Fruit fly (Drosophila melanogaster) whole organism, larva: ENCODE measurements around the gene CG6216.

ENCODE experiments used
- noc ChIP-seq: fragments of 200-800 bp; sonication (Bioruptor generic); optimal IDR thresholded peaks from 3 replicates; lab custom pipeline; 2019; ENCODE audit warnings: missing biosample characterization, mild to moderate bottlenecking, missing genetic modification characterization, moderate library complexity

Gene CG6216

dm6 chr3L:11150735-11151287, at the start of gene CG6216:
Gene CG6216, minus strand, starts transcription at chr3L:11150785.
- TF ChIP-seq noc (tag; lab: Kevin White, UChicago): no peak

dm6 chr3L:11199320-11199719, 48.7 kb upstream of the CG6216 start, which contains the start of gene CG7607:
Gene CG7607, plus strand, starts transcription at chr3L:11199620.
- TF ChIP-seq noc (tag; lab: Kevin White, UChicago): no peak

DNA sequence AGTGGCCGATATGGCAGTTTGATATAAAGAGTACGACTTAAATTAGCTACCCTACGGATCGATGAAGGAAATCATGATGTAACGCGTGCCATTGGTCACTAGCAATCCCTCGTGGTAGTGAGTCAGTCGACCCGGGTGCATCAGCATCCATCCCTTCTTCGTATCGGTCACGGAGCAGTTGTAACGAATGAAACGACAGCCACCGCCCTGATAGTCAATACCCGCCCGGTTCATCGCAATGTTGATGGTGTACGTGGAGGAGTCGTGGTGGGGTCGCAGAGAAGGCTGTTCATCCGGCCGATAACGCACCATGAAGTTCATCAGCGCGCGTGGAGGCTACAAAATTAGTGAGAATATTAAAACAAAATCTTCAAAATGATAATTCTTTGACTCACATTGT, 47.8 kb upstream of the CG6216 start:
- no peak for TF ChIP-seq noc (tag; lab: Kevin White, UChicago)

- TF ChIP-seq noc (tag; lab: Kevin White, UChicago): peak; percentile 71
Measured at dm6 chr3L:11197291-11198021, 46.9 kb upstream of the CG6216 start, which contains the start of gene GlcAT-P. Gene GlcAT-P, minus strand, starts transcription at chr3L:11197536.

DNA sequence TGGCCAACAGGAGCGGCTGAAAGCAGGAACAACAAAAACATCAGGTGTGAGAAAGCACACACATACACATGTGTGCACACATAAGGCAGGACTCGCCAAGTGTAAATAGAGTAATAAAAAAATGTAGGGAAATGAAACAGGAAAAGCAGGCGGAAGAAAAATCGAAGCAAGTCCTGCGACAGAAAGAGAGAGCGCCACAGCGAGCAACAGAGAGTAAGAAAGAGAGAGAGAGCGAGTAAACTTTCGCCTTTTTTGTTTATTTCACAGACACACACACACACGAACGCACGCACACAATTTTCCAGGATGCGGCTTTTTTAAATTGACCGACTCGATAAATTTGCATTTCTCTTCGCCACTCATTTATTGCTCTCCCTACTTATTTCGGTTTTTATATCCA, 46.3 kb upstream of the CG6216 start:
- no peak for TF ChIP-seq noc (tag; lab: Kevin White, UChicago)

- no peak for TF ChIP-seq noc (tag; lab: Kevin White, UChicago)
Measured at dm6 chr3L:11195275-11195674, 44.7 kb upstream of the CG6216 start.

- TF ChIP-seq noc (tag; lab: Kevin White, UChicago): no peak
Measured at dm6 chr3L:11190022-11190421, 39.4 kb upstream of the CG6216 start.

DNA sequence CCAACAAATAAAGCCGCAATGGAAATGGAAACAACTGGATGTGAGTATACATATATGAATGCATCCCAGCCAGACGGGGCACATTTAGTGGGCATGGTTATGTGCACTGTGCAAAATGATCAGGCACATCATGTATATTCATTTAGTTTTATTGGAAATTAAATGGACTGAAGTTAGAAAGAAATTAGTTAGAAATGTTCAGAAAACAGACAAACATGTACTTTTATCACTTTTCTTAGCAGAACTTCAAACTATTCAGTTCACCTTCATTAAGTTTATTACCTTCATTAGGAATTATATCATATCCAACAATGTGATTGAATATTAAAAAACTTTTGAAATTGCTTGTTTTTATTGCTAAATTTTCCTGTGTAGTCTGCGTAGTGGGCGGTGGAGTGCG, 36.2 kb upstream of the CG6216 start:
- TF ChIP-seq noc (tag; lab: Kevin White, UChicago): no peak

DNA sequence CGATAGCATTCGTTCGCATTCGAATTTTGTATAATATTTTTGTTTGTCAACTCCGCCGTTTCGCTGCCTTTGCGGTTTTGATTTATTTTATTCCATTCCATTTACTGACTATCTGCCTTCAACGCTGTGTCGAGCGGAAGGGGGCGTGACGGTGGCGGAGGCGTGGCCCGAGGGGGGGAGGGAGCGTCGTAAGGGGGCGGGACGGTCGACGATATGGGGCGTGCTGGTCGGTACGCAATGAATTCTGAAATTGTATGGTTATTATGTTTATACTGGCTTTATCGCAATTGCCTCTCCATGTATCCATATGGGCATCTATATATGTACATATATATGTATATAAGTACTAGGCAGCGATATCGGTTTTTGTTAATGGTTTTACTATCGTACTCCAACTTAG, 33.4 kb upstream of the CG6216 start:
- TF ChIP-seq noc (tag; lab: Kevin White, UChicago): no peak

DNA sequence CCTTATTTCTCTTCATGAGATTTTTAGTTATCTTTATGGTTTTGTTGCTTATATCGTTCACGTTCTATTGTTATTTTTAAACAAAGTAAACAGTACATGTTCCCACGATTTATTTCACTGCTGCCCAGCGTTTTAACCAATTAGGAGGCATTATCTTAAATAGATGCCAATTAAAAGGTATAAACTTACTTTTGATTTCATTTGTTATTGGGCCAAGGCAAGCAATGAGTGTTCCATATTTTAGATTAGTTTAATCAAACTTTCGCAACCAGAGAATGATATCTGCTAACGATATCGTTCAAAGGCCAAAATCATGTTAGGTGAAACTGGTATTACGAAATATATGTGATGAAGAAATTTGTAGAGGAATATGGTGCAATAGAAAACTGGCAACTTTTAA, 32.4 kb upstream of the CG6216 start:
- no peak for TF ChIP-seq noc (tag; lab: Kevin White, UChicago)

DNA sequence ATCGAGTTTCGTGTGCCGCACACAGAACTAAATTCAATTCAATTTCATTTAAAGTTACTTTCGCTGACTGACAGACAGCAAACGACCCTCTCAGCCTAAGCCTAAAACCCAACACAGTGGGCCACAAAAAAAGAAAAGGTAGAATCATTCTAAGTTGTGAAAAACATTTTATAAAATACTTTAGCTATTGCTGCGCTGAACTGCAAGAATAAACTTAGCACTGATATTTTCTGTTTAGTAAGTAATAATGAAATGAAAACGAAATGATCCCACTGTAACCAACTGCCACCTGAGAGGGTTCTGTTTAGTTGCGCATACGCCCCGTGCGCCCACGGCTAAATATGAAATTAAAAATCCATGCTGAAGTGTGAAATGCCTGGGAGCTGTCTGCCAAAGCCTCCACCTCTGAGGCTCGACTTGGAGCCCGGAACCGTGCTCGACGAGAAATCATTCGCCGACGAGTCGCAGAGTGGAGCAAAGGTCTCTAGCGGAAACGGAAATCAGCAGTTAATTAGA, 22.5 kb upstream of the CG6216 start, which contains the start of gene CG14142:
Gene CG14142 (plus strand): TSS at position 466 of the 516 bp plus-strand sequence.
- TF ChIP-seq noc (tag; lab: Kevin White, UChicago): no peak

DNA sequence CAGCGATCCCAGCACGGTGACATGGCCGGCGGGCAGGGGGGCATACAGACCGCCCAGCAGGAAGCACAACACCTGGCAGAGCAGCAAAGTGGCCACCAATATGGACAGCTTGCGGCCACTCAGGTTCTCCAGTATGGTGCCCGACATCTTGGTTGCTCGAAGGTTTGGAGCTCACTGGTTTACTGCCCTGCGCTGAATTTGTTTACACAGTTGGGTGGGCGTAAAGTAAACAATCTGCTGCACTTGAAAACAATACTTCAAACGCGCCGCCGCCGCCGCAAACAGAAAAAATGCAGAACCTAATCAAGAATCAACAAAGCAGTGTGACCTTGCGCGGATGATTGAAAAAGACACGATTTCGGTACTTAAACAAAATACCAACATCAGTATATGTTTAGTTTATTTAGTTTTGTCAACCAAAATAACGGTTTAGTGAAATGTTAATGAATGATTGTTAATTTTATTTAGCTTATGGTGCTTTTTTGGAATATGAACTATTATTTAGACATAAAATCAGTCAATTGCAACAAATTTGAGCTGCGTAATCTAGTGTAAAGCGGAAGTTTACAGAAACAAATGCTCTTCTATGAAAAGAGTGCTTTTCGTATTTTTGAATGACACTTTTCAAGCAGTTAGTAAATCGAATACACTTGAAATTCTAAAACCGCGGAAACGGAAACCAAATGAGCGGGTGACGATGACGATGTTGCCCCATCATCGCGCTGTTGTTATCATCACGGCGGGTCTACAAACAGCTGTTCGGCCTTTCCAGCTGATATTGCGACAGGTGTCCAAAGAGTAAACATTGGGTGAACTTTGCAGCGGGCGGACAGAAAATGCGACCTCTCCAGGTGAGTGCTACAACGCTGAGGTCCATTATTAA, 19.0 kb upstream of the CG6216 start, which contains the start of the genes wls and Adck5:
Gene wls (minus strand): TSS at position 327 of the 883 bp plus-strand sequence.
Gene Adck5 (plus strand): TSS at position 519 of the 883 bp plus-strand sequence.
- no peak for TF ChIP-seq noc (tag; lab: Kevin White, UChicago)

DNA sequence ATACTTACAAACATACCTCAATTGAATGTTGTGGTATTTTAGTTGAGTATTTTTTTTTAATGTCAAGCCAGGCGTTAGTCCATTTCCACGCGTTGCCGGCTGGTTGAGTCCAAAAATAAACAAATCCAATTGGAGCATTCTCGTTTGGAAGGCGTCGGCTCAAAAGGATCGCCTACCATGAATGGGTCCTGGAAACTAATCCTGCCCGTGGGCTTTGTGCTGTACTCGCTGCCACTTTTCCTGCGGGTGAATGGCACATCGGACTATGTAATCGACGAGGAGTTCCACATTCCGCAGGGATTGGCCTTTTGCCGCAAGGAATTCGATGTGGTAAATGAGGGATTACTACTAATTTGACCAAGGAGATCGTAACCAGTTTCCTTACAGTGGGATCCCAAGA, 14.3 kb upstream of the CG6216 start, which contains the start of gene Alg10:
Gene Alg10 (plus strand): TSS at position 73 of the 400 bp plus-strand sequence.
- TF ChIP-seq noc (tag; lab: Kevin White, UChicago): no peak

DNA sequence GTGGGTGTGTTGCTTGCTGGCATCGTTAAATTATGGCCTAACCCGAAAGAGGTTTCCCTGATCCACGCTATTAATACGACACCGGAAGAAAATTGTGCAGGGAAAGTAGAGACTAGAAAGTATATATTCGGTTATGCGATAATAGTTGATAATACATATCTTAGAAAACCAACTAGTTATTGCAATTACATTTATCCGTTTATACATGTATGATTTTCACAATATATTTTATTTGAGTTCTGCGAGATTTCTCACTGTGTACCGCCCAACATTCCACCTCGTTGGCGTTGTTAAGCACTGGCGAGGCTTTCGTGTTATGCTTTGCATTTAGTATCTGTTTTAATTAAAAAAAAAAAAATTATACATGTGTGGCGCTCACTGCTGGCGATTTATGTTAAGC, 4.8 kb upstream of the CG6216 start:
- no peak for TF ChIP-seq noc (tag; lab: Kevin White, UChicago)

- TF ChIP-seq noc (tag; lab: Kevin White, UChicago): peak; percentile 38
Measured at dm6 chr3L:11148478-11149251, 1.9 kb downstream of the CG6216 start.
